Worm (Caenorhabditis elegans) whole organism, young adult: ENCODE measurements around the gene puf-12.

Experiments used
- B0019.2 ChIP-seq: fragments of 200-800 bp; sonication (Bioruptor generic); conservative IDR thresholded peaks from 2 replicates; pipeline ENCODE4 v1.3.6; 2022; ENCODE audit warnings: missing genetic modification reagents, missing genetic modification characterization, missing compliant biosample characterization
- B0261.1 ChIP-seq: sonication (generic microtip); optimal IDR thresholded peaks from 2 replicates; lab custom pipeline; 2016; ENCODE audit warnings: mild to moderate bottlenecking, missing genetic modification characterization, moderate library complexity, missing compliant biosample characterization
- F10E7.11 ChIP-seq: sonication (generic microtip); optimal IDR thresholded peaks from 2 replicates; lab custom pipeline; 2017; ENCODE audit warnings: mild to moderate bottlenecking, missing genetic modification characterization, moderate library complexity, missing compliant biosample characterization
- F37B4.10 ChIP-seq: fragments of 200-800 bp; sonication (Bioruptor generic); IDR thresholded peaks from 2 replicates; pipeline ENCODE4 v1.3.6; 2022; ENCODE audit warnings: missing genetic modification characterization, missing compliant biosample characterization
- F57A8.1 ChIP-seq: fragments of 200-800 bp; sonication (Bioruptor generic); optimal IDR thresholded peaks from 2 replicates; lab custom pipeline; 2018; ENCODE audit warnings: mild to moderate bottlenecking, missing genetic modification characterization, moderate library complexity, missing compliant biosample characterization
- Y53F4B.3 ChIP-seq: fragments of 200-800 bp; sonication (Bioruptor generic); IDR thresholded peaks from 2 replicates; pipeline ENCODE4 v1.3.6; 2022; ENCODE audit warnings: missing genetic modification reagents, missing genetic modification characterization, missing compliant biosample characterization
- Y56A3A.18 ChIP-seq: fragments of 200-800 bp; sonication (Bioruptor generic); IDR thresholded peaks from 2 replicates; pipeline ENCODE4 v1.3.6; 2022; ENCODE audit warnings: missing genetic modification reagents, missing genetic modification characterization, missing compliant biosample characterization
- Y67H2A.10 ChIP-seq: fragments of 200-800 bp; sonication (Bioruptor generic); conservative IDR thresholded peaks from 2 replicates; pipeline ENCODE4 v1.3.6; 2022; ENCODE audit warnings: missing genetic modification reagents, missing genetic modification characterization, missing compliant biosample characterization
- Y95B8A.8 ChIP-seq: fragments of 200-800 bp; sonication (Bioruptor generic); IDR thresholded peaks from 2 replicates; pipeline ENCODE4 v1.3.6; 2022; ENCODE audit warnings: missing genetic modification reagents, missing genetic modification characterization, missing compliant biosample characterization
- ama-1 ChIP-seq, 3 experiments: fragments of 150-350 bp in 1 of 3; sonication (generic microtip) in 2 of 3; optimal IDR thresholded peaks; 2 replicates each; lab custom pipeline; 2014 to 2018; ENCODE audit warnings: missing biosample characterization in 2 of 3, missing genetic modification characterization in 2 of 3, missing genetic modification reagents in 2 of 3
- aptf-2 ChIP-seq: fragments of 200-800 bp; sonication (Bioruptor generic); conservative IDR thresholded peaks from 2 replicates; pipeline ENCODE4 v1.3.6; 2022; ENCODE audit warnings: missing genetic modification reagents, missing genetic modification characterization, missing compliant biosample characterization
- attf-6 ChIP-seq: fragments of 200-800 bp; sonication (Bioruptor generic); IDR thresholded peaks from 2 replicates; pipeline ENCODE4 v1.3.6; 2022; ENCODE audit warnings: missing genetic modification reagents, missing genetic modification characterization, missing compliant biosample characterization
- ccch-3 ChIP-seq: fragments of 200-800 bp; sonication (Bioruptor generic); optimal IDR thresholded peaks from 2 replicates; lab custom pipeline; 2018; ENCODE audit warnings: mild to moderate bottlenecking, missing genetic modification characterization, missing compliant biosample characterization
- cebp-2 ChIP-seq: fragments of 200-800 bp; sonication (Bioruptor generic); IDR thresholded peaks from 2 replicates; pipeline ENCODE4 v1.3.6; 2022; ENCODE audit warnings: missing genetic modification characterization, missing compliant biosample characterization
- ceh-40 ChIP-seq: fragments of 200-800 bp; sonication (Bioruptor generic); IDR thresholded peaks from 2 replicates; pipeline ENCODE4 v1.3.6; 2022; ENCODE audit warnings: missing genetic modification characterization, missing compliant biosample characterization
- ceh-58 ChIP-seq: fragments of 200-800 bp; sonication (Bioruptor generic); IDR thresholded peaks from 2 replicates; pipeline ENCODE4 v1.3.6; 2022; ENCODE audit warnings: missing genetic modification characterization, missing compliant biosample characterization
- efl-1 ChIP-seq: fragments of 150-350 bp; optimal IDR thresholded peaks from 2 replicates; lab custom pipeline; 2014; ENCODE audit warnings: missing biosample characterization, missing genetic modification reagents, missing genetic modification characterization
- gei-17 ChIP-seq: fragments of 200-800 bp; sonication (Bioruptor generic); optimal IDR thresholded peaks from 2 replicates; lab custom pipeline; 2018; ENCODE audit warnings: mild to moderate bottlenecking, missing genetic modification characterization, missing compliant biosample characterization
- him-1 ChIP-seq: sonication (generic microtip); optimal IDR thresholded peaks from 2 replicates; lab custom pipeline; 2016; ENCODE audit warnings: missing genotype, missing genetic modification reagents, missing genetic modification characterization, missing compliant biosample characterization
- hmg-1.2 ChIP-seq: fragments of 200-800 bp; sonication (Bioruptor generic); IDR thresholded peaks from 2 replicates; pipeline ENCODE4 v1.3.6; 2022; ENCODE audit warnings: missing genetic modification reagents, missing genetic modification characterization, missing compliant biosample characterization
- hmg-20 ChIP-seq: fragments of 200-800 bp; sonication (Bioruptor generic); IDR thresholded peaks from 2 replicates; pipeline ENCODE4 v1.3.6; 2022; ENCODE audit warnings: missing genetic modification reagents, missing genetic modification characterization, missing compliant biosample characterization
- hrde-1 ChIP-seq: sonication (generic microtip); optimal IDR thresholded peaks from 2 replicates; lab custom pipeline; 2016; ENCODE audit warnings: missing genetic modification characterization, mild to moderate bottlenecking, missing compliant biosample characterization, moderate library complexity, missing genotype, missing genetic modification reagents, borderline replicate concordance
- lag-1 ChIP-seq: fragments of 200-800 bp; sonication (Bioruptor generic); IDR thresholded peaks from 2 replicates; pipeline ENCODE4 v1.3.6; 2022; ENCODE audit warnings: missing genetic modification reagents, missing genetic modification characterization, missing compliant biosample characterization
- let-607 ChIP-seq, 2 experiments: fragments of 200-800 bp in 1 of 2; sonication (Bioruptor generic) in 1 of 2; sonication (generic microtip) in 1 of 2; optimal IDR thresholded peaks; 2 replicates each; lab custom pipeline; 2016 to 2018; ENCODE audit warnings: mild to moderate bottlenecking in 2 of 2, missing compliant biosample characterization in 2 of 2, missing genetic modification characterization in 2 of 2, moderate library complexity in 2 of 2, missing genotype in 1 of 2
- lin-40 ChIP-seq: sonication (generic microtip); optimal IDR thresholded peaks from 2 replicates; lab custom pipeline; 2016; ENCODE audit warnings: missing genetic modification characterization, mild to moderate bottlenecking, missing compliant biosample characterization, missing genotype, missing genetic modification reagents
- madf-10 ChIP-seq: sonication (generic microtip); optimal IDR thresholded peaks from 2 replicates; lab custom pipeline; 2016; ENCODE audit warnings: mild to moderate bottlenecking, missing genetic modification characterization, missing compliant biosample characterization
- madf-3 ChIP-seq: fragments of 200-800 bp; sonication (Bioruptor generic); IDR thresholded peaks from 2 replicates; pipeline ENCODE4 v1.3.6; 2022; ENCODE audit warnings: missing genetic modification reagents, missing genetic modification characterization, missing compliant biosample characterization
- mel-28 ChIP-seq: sonication (generic microtip); optimal IDR thresholded peaks from 2 replicates; lab custom pipeline; 2016; ENCODE audit warnings: borderline replicate concordance, mild to moderate bottlenecking, missing genetic modification characterization, missing compliant biosample characterization
- mes-4 ChIP-seq: sonication (generic microtip); optimal IDR thresholded peaks from 2 replicates; lab custom pipeline; 2016; ENCODE audit warnings: missing genotype, missing genetic modification characterization, missing compliant biosample characterization
- mxl-1 ChIP-seq: sonication (generic microtip); optimal IDR thresholded peaks from 2 replicates; lab custom pipeline; 2016; ENCODE audit warnings: missing genetic modification characterization, missing compliant biosample characterization
- nhr-120 ChIP-seq: fragments of 200-800 bp; sonication (Bioruptor generic); IDR thresholded peaks from 2 replicates; pipeline ENCODE4 v1.3.6; 2022; ENCODE audit warnings: missing genetic modification characterization, missing compliant biosample characterization
- nhr-179 ChIP-seq: sonication (generic microtip); optimal IDR thresholded peaks from 2 replicates; lab custom pipeline; 2016; ENCODE audit warnings: mild to moderate bottlenecking, missing genetic modification characterization, missing compliant biosample characterization
- repo-1 ChIP-seq: sonication (generic microtip); optimal IDR thresholded peaks from 2 replicates; lab custom pipeline; 2017; ENCODE audit warnings: mild to moderate bottlenecking, missing genetic modification characterization, missing compliant biosample characterization
- sdz-38 ChIP-seq: sonication (generic microtip); optimal IDR thresholded peaks from 2 replicates; lab custom pipeline; 2016; ENCODE audit warnings: missing genotype, missing genetic modification characterization, missing compliant biosample characterization
- sea-2 ChIP-seq: fragments of 200-800 bp; sonication (Bioruptor generic); IDR thresholded peaks from 2 replicates; pipeline ENCODE4 v1.3.6; 2022; ENCODE audit warnings: missing genetic modification characterization, missing compliant biosample characterization
- snpc-1.1 ChIP-seq: sonication (generic microtip); optimal IDR thresholded peaks from 2 replicates; lab custom pipeline; 2017; ENCODE audit warnings: missing genetic modification characterization, mild to moderate bottlenecking, missing compliant biosample characterization, antibody characterized with exemption, moderate library complexity, missing genotype, missing genetic modification reagents; ENCODE audit not compliant: insufficient read depth
- snpc-3.4 ChIP-seq: sonication (generic microtip); optimal IDR thresholded peaks from 2 replicates; lab custom pipeline; 2017; ENCODE audit warnings: missing genetic modification characterization, mild to moderate bottlenecking, missing compliant biosample characterization, antibody characterized with exemption, moderate library complexity, missing genotype, missing genetic modification reagents
- sptf-2 ChIP-seq: fragments of 200-800 bp; sonication (Bioruptor generic); optimal IDR thresholded peaks from 2 replicates; lab custom pipeline; 2018; ENCODE audit warnings: mild to moderate bottlenecking, missing genetic modification characterization, missing compliant biosample characterization
- zim-3 ChIP-seq: sonication (generic microtip); optimal IDR thresholded peaks from 2 replicates; lab custom pipeline; 2017; ENCODE audit warnings: mild to moderate bottlenecking, missing genetic modification characterization, moderate library complexity, missing compliant biosample characterization
- ztf-28 ChIP-seq: fragments of 200-800 bp; sonication (Bioruptor generic); IDR thresholded peaks from 2 replicates; pipeline ENCODE4 v1.3.6; 2022; ENCODE audit warnings: missing genetic modification reagents, missing genetic modification characterization, missing compliant biosample characterization
- ztf-3 ChIP-seq: fragments of 200-800 bp; sonication (Bioruptor generic); optimal IDR thresholded peaks from 2 replicates; lab custom pipeline; 2018; ENCODE audit warnings: mild to moderate bottlenecking, missing genetic modification characterization, missing compliant biosample characterization
- ztf-6 ChIP-seq: fragments of 200-800 bp; sonication (Bioruptor generic); IDR thresholded peaks from 2 replicates; pipeline ENCODE4 v1.3.6; 2022; ENCODE audit warnings: missing genetic modification reagents, missing genetic modification characterization, missing compliant biosample characterization

Gene puf-12

DNA sequence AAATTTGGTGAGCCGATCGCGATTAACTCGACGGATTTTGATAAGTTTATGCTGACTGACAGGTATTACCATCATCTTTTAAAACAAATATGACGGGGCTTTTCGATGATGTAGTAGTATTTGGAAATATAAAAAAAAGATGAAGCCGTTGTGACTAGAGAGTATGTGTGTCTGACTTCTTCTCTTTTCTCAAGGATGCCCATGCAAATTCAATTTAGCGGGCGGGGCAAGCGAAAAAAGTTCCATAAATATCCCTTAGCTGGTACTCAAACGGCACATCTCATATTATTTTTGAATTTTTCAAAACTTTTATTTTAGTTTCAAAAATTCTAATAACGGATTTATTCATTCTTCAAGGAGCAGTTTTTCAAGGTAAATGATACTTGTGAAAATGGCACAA, 39.6 kb upstream of the puf-12 start, which contains the start of gene stg-1 (continued):
- TF ChIP-seq sdz-38 (tag; lab: Kevin White, UChicago) (no peak), Y67H2A.10 (GFP tag; lab: Robert Waterston, UW) (no peak)

DNA sequence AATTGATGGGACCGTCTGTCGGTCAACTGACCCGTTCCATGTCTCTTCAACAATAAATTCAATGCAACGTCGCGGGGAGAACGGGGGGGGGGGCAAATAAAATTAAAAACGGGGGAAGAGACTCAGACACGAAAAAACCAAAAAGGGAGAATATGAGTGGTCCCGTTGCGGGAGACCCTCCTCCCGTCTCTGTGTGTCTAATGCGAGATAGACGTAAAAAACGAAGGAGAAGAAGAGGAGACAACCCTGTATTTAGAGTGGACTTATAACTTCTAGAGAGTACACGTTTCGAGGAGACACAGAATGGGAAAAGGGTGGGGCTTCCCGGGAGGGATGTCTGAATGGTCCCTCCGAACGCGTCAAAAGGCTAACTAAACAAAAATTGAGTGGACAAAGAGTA, 34.6 kb upstream of the puf-12 start:
- TF ChIP-seq sptf-2 (GFP tag; lab: Kevin White, UChicago) (no peak), F10E7.11 (no peak), aptf-2 (GFP tag; lab: Robert Waterston, UW) (peak; percentile 94), hmg-1.2 (peak; percentile 56), efl-1 (peak; percentile 30)

DNA sequence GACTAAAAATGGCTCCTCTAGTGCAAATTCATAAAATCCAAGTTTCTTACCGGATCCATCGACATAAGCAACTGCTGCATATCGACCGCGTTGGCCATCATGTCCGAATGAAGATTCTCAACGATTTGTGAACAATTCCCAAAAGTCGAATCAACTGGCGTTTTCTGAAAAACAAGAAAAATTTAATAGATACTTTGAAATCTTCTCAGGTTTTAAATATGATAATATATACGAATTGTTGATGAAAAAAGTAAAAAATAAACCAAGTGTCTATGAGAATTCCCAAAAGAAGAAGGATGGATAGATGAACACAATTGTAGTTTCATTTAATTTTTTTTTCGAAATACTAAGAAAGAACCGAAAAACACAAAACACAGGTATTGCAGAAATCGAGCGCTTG, 32.3 kb upstream of the puf-12 start, which contains the start of gene die-1:
Gene die-1 (minus strand): TSS at position 101 of the 400 bp plus-strand sequence.
- no peak for TF ChIP-seq nhr-179 (tag; lab: Kevin White, UChicago)
- TF ChIP-seq zim-3 (tag; lab: Kevin White, UChicago): no peak
- no peak for TF ChIP-seq mes-4 (tag; lab: Kevin White, UChicago)
- no peak for TF ChIP-seq let-607 (tag; optimal IDR thresholded peaks at IDR 0.05; lab: Kevin White, UChicago)
- TF ChIP-seq snpc-1.1 (tag; lab: Kevin White, UChicago): no peak
- no peak for TF ChIP-seq sea-2 (GFP tag; lab: Robert Waterston, UW)
- no peak for TF ChIP-seq Y53F4B.3 (GFP tag; lab: Robert Waterston, UW)
- TF ChIP-seq, all 124 proteins: peak for 0

DNA sequence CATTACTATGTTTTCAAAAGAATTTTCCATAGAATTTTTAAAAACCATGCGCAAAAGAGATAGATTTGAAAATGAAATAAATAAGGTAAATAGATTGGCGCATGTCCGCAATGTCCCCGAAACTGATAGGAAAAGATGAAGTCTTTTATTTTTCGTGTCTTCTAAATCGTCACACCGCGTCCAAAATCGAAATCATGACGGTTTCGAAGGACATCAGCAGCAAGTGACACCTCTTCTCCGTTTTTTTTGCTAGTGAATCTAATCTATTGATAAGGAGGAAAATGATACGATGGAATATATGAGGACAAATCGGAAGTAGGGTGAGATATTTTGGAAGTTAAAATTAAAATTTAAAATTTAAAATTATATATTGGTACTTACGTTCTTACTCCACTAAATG, 26.1 kb upstream of the puf-12 start:
- TF ChIP-seq ztf-28 (GFP tag; lab: Robert Waterston, UW) (no peak), him-1 (tag; lab: Kevin White, UChicago) (no peak), madf-10 (tag; lab: Kevin White, UChicago) (no peak), cebp-2 (no peak), repo-1 (no peak), ama-1 (optimal IDR thresholded peaks at IDR 0.05; lab: Kevin White, UChicago) (no peak), ama-1 (GFP tag; optimal IDR thresholded peaks at IDR 0.05; lab: Kevin White, UChicago) (no peak), Y95B8A.8 (GFP tag; lab: Robert Waterston, UW) (no peak), ccch-3 (GFP tag; lab: Kevin White, UChicago) (no peak), let-607 (tag; optimal IDR thresholded peaks at IDR 0.05; lab: Kevin White, UChicago) (no peak), ztf-6 (GFP tag; lab: Robert Waterston, UW) (no peak), B0261.1 (tag; lab: Kevin White, UChicago) (no peak), gei-17 (GFP tag; lab: Kevin White, UChicago) (no peak), Y67H2A.10 (GFP tag; lab: Robert Waterston, UW) (no peak), nhr-120 (no peak), hrde-1 (tag; lab: Kevin White, UChicago) (no peak), sptf-2 (GFP tag; lab: Kevin White, UChicago) (no peak), attf-6 (no peak), ceh-58 (GFP tag; lab: Robert Waterston, UW) (no peak), lag-1 (GFP tag; lab: Robert Waterston, UW) (no peak)

DNA sequence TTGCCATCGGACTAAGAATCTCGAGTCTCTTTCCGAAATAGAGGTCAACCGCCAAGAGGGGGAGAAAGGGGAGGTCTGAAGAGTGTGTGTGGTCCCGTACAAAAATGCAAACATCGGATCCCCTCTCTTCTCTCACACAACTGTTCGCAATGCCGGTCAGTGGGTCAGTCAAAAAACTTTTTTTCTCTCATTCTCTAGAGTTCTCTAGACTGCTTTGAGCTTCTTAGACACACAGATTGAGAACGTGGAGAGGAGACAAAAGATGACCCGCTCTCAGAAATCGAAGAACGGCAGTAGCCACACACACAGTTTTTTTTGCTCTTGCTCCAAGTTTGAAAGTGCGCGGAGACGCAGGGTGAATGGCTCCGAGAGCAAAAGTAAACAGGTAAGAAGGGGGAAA, 24.3 kb upstream of the puf-12 start:
- TF ChIP-seq mel-28 (tag; lab: Kevin White, UChicago) (no peak), lin-40 (no peak), F57A8.1 (no peak), snpc-3.4 (tag; lab: Kevin White, UChicago) (no peak), F37B4.10 (no peak), ceh-40 (no peak), him-1 (tag; lab: Kevin White, UChicago) (no peak), B0019.2 (no peak), ztf-3 (GFP tag; lab: Kevin White, UChicago) (no peak), Y56A3A.18 (GFP tag; lab: Robert Waterston, UW) (no peak), ceh-58 (GFP tag; lab: Robert Waterston, UW) (no peak), hmg-20 (GFP tag; lab: Robert Waterston, UW) (no peak), mes-4 (tag; lab: Kevin White, UChicago) (no peak), mxl-1 (tag; lab: Kevin White, UChicago) (no peak), madf-3 (GFP tag; lab: Robert Waterston, UW) (no peak), ccch-3 (GFP tag; lab: Kevin White, UChicago) (no peak), sdz-38 (tag; lab: Kevin White, UChicago) (no peak)
